Worm (Caenorhabditis elegans): ENCODE data around the gene T07D3.9.

T07D3.9 gene

ce11 chrII:872993-873787 lies 27.5 kb downstream of the T07D3.9 start, which contains the start of gene alg-2 (continued):
- TF ChIP-seq nhr-6 (tag; optimal IDR thresholded peaks at IDR 0.05) (no peak), D1046.2 (GFP tag; IDR thresholded peaks at IDR 0.05) (no peak), mdt-29 (GFP tag; IDR thresholded peaks at IDR 0.05) (no peak), snpc-1.2 (GFP tag; IDR thresholded peaks at IDR 0.05) (no peak), madf-9 (GFP tag; conservative IDR thresholded peaks at IDR 0.05) (no peak), lim-7 (GFP tag; IDR thresholded peaks at IDR 0.05) (no peak), egl-27 (tag; optimal IDR thresholded peaks at IDR 0.05) (no peak), nhr-77 (tag; optimal IDR thresholded peaks at IDR 0.05) (peak; percentile 21), hif-1 (tag; optimal IDR thresholded peaks at IDR 0.05) (peak in 1 of 2 experiments; percentile 19), daf-12 (tag; optimal IDR thresholded peaks at IDR 0.05) (no peak), arid-1 (GFP tag; conservative IDR thresholded peaks at IDR 0.05) (no peak), T20F7.1 (GFP tag; optimal IDR thresholded peaks at IDR 0.05) (no peak), nhr-48 (tag; optimal IDR thresholded peaks at IDR 0.05) (peak; percentile 16), rbr-2 (tag; optimal IDR thresholded peaks at IDR 0.05) (peak; percentile 50), nhr-111 (GFP tag; optimal IDR thresholded peaks at IDR 0.05) (no peak), Y105C5A.15 (GFP tag; IDR thresholded peaks at IDR 0.05) (no peak), mxl-3 (GFP tag; optimal IDR thresholded peaks at IDR 0.05) (peak; percentile 60), nhr-10 (tag; optimal IDR thresholded peaks at IDR 0.05) (no peak), mep-1 (tag; optimal IDR thresholded peaks at IDR 0.05) (peak; percentile 60), dmd-6 (GFP tag; IDR thresholded peaks at IDR 0.05) (peak; percentile 70), set-16 (GFP tag; IDR thresholded peaks at IDR 0.05) (no peak), php-3 (GFP tag; IDR thresholded peaks at IDR 0.05) (no peak), zfp-2 (tag; optimal IDR thresholded peaks at IDR 0.05) (no peak), ceh-62 (tag; optimal IDR thresholded peaks at IDR 0.05) (no peak), unc-130 (GFP tag; optimal IDR thresholded peaks at IDR 0.05) (no peak), daf-8 (GFP tag; IDR thresholded peaks at IDR 0.05) (no peak), F49E8.2 (tag; optimal IDR thresholded peaks at IDR 0.05; ENCODE audit: borderline replicate concordance) (no peak), zip-11 (GFP tag; IDR thresholded peaks at IDR 0.05) (no peak), hlh-30 (tag; optimal IDR thresholded peaks at IDR 0.05; ENCODE audit: insufficient read depth) (no peak), ces-1 (GFP tag; optimal IDR thresholded peaks at IDR 0.05) (no peak), aha-1 (tag) (peak; percentile 6), Y75B8A.6 (GFP tag; IDR thresholded peaks at IDR 0.05) (no peak), lin-13 (GFP tag; optimal IDR thresholded peaks at IDR 0.05) (peak; percentile 61), cey-2 (tag; optimal IDR thresholded peaks at IDR 0.05; ENCODE audit: borderline replicate concordance, insufficient read depth) (no peak), gei-8 (GFP tag; optimal IDR thresholded peaks at IDR 0.05) (no peak), lin-39 (tag; optimal IDR thresholded peaks at IDR 0.05) (no peak), lin-1 (GFP tag; IDR thresholded peaks at IDR 0.05) (peak; percentile 24; the same call in 1 of the 2 replicates), tra-1 (GFP tag; IDR thresholded peaks at IDR 0.05) (no peak), ctbp-1 (GFP tag; IDR thresholded peaks at IDR 0.05) (peak; percentile 53; the same call in 1 of the 2 replicates), ceh-82 (tag; optimal IDR thresholded peaks at IDR 0.05) (no peak), vab-7 (GFP tag; IDR thresholded peaks at IDR 0.05) (0 out of 2 replicates have a peak, but pooled peaks have one; percentile 5), nhr-76 (tag; optimal IDR thresholded peaks at IDR 0.05) (no peak), lsy-2 (tag; optimal IDR thresholded peaks at IDR 0.05) (peak in 1 of 2 experiments; percentile 69), T26A8.4 (GFP tag; IDR thresholded peaks at IDR 0.05) (no peak), daf-19 (GFP tag; conservative IDR thresholded peaks at IDR 0.05) (no peak), nhr-41 (GFP tag; IDR thresholded peaks at IDR 0.05) (no peak), mdl-1 (tag; optimal IDR thresholded peaks at IDR 0.05) (peak in 1 of 2 experiments; percentile 30), hlh-11 (tag; optimal IDR thresholded peaks at IDR 0.05) (peak; percentile 28), ceh-32 (tag; optimal IDR thresholded peaks at IDR 0.05; ENCODE audit: poor library complexity) (no peak), saeg-2 (GFP tag; IDR thresholded peaks at IDR 0.05) (no peak)

Measured in whole organism, L4 larva.